Fruit fly (Drosophila melanogaster): ENCODE measurements around the gene CG10903.
A peak's percentile ranks its signal among the peaks of the same experiment; 100 is the strongest.
"Not testable (repeated sequence)": the region's sequence is repeated elsewhere in the genome, so short reads cannot be mapped to it uniquely, and the experiment has no call there.

The CG10903 gene

dm6 chr3R:8038927-8039326 is 8.7 kb downstream of the CG10903 start:
- TF ChIP-seq Dif (GFP tag; optimal IDR thresholded peaks at IDR 0.05; ENCODE audit: partially characterized antibody) (no peak), CG32264 (GFP tag; optimal IDR thresholded peaks at IDR 0.05) (no peak), tai (GFP tag; optimal IDR thresholded peaks at IDR 0.05) (no peak), sage (GFP tag; optimal IDR thresholded peaks at IDR 0.05) (no peak), dmrt93B (GFP tag; optimal IDR thresholded peaks at IDR 0.05) (no peak), sv (GFP tag; optimal IDR thresholded peaks at IDR 0.05) (no peak), HLH106 (tag; optimal IDR thresholded peaks at IDR 0.05) (no peak), Rel (GFP tag; optimal IDR thresholded peaks at IDR 0.05) (no peak), Rel (tag; optimal IDR thresholded peaks at IDR 0.05) (no peak)

dm6 chr3R:8040843-8041242 is 10.6 kb downstream of the CG10903 start, which contains the start of gene CG43060:
CG43060 (plus strand) TSS chr3R:8041224.
- TF ChIP-seq foxo (GFP tag; optimal IDR thresholded peaks at IDR 0.05), result peak in 1 of 2 experiments; percentile 27
- TF ChIP-seq h (GFP tag; optimal IDR thresholded peaks at IDR 0.05), result peak; percentile 11
- TF ChIP-seq OdsH (GFP tag; optimal IDR thresholded peaks at IDR 0.05), result peak; percentile 10
- peak; percentile 16 for TF ChIP-seq ey (GFP tag; optimal IDR thresholded peaks at IDR 0.05)
- TF ChIP-seq lola (GFP tag; optimal IDR thresholded peaks at IDR 0.05), result no peak
- TF ChIP-seq fru (GFP tag; optimal IDR thresholded peaks at IDR 0.05), result peak; percentile 16
- TF ChIP-seq Rel (GFP tag; optimal IDR thresholded peaks at IDR 0.05), result no peak
- no peak for TF ChIP-seq Rel (tag; optimal IDR thresholded peaks at IDR 0.05)
- TF ChIP-seq rgr (GFP tag; optimal IDR thresholded peaks at IDR 0.05), result peak; percentile 38

dm6 chr3R:8048867-8049266 is 18.7 kb downstream of the CG10903 start, which contains the start of gene CG43618:
CG43618 (plus strand) TSS chr3R:8049167.
- not testable (repeated sequence) for TF ChIP-seq Dif (GFP tag; optimal IDR thresholded peaks at IDR 0.05; ENCODE audit: partially characterized antibody); psq (GFP tag; optimal IDR thresholded peaks at IDR 0.05); sv (GFP tag; optimal IDR thresholded peaks at IDR 0.05)

- TF ChIP-seq Rel (GFP tag; optimal IDR thresholded peaks at IDR 0.05); Rel (tag; optimal IDR thresholded peaks at IDR 0.05); N (GFP tag; optimal IDR thresholded peaks at IDR 0.05); Myc (optimal IDR thresholded peaks at IDR 0.05): not testable (repeated sequence)
Measured at dm6 chr3R:8049373-8049772, 19.2 kb downstream of the CG10903 start, which contains the start of gene CG43061. CG43061 (plus strand) TSS chr3R:8049673.

dm6 chr3R:8058984-8059383 is 28.8 kb downstream of the CG10903 start, which contains the start of gene mAChR-B:
mAChR-B (plus strand) TSS chr3R:8059284.
- TF ChIP-seq CrebA (GFP tag; optimal IDR thresholded peaks at IDR 0.05; ENCODE audit: borderline replicate concordance), result no peak
- TF ChIP-seq N (GFP tag; optimal IDR thresholded peaks at IDR 0.05), result no peak
- no peak for TF ChIP-seq jim (GFP tag; optimal IDR thresholded peaks at IDR 0.05)
- TF ChIP-seq fru (GFP tag; optimal IDR thresholded peaks at IDR 0.05), result no peak
- TF ChIP-seq foxo (GFP tag; optimal IDR thresholded peaks at IDR 0.05), result no peak
- no peak for TF ChIP-seq Hr78 (GFP tag; optimal IDR thresholded peaks at IDR 0.05)
- TF ChIP-seq Dif (GFP tag; optimal IDR thresholded peaks at IDR 0.05; ENCODE audit: partially characterized antibody), result no peak
- no peak for TF ChIP-seq h (GFP tag; optimal IDR thresholded peaks at IDR 0.05)
- no peak for TF ChIP-seq sage (GFP tag; optimal IDR thresholded peaks at IDR 0.05)
- no peak for TF ChIP-seq Mio (GFP tag; optimal IDR thresholded peaks at IDR 0.05)
- no peak for TF ChIP-seq dl (GFP tag; optimal IDR thresholded peaks at IDR 0.05; ENCODE audit: insufficient read depth in 1 of 2, partially characterized antibody in 2 of 2)
- no peak for TF ChIP-seq ey (GFP tag; optimal IDR thresholded peaks at IDR 0.05)
- TF ChIP-seq Sp1 (GFP tag; optimal IDR thresholded peaks at IDR 0.05), result no peak
- TF ChIP-seq dmrt93B (GFP tag; optimal IDR thresholded peaks at IDR 0.05), result no peak
- no peak for TF ChIP-seq br (GFP tag; optimal IDR thresholded peaks at IDR 0.05)
- no peak for TF ChIP-seq rgr (GFP tag; optimal IDR thresholded peaks at IDR 0.05)
- TF ChIP-seq Hnf4 (GFP tag; optimal IDR thresholded peaks at IDR 0.05), result no peak

dm6 chr3R:8072635-8073034 is 42.4 kb downstream of the CG10903 start:
- TF ChIP-seq Myc (optimal IDR thresholded peaks at IDR 0.05) (no peak), dsf (GFP tag; optimal IDR thresholded peaks at IDR 0.05; ENCODE audit: borderline replicate concordance) (no peak), HLH106 (tag; optimal IDR thresholded peaks at IDR 0.05) (no peak), usp (GFP tag; optimal IDR thresholded peaks at IDR 0.05) (no peak), ey (GFP tag; optimal IDR thresholded peaks at IDR 0.05) (peak; percentile 15), Mio (GFP tag; optimal IDR thresholded peaks at IDR 0.05) (no peak), sv (GFP tag; optimal IDR thresholded peaks at IDR 0.05) (peak; percentile 7), Hnf4 (GFP tag; optimal IDR thresholded peaks at IDR 0.05) (no peak), dmrt93B (GFP tag; optimal IDR thresholded peaks at IDR 0.05) (no peak), tai (GFP tag; optimal IDR thresholded peaks at IDR 0.05) (no peak), CG9705 (GFP tag; optimal IDR thresholded peaks at IDR 0.05) (no peak), sage (GFP tag; optimal IDR thresholded peaks at IDR 0.05) (no peak), brk (GFP tag; optimal IDR thresholded peaks at IDR 0.05) (no peak), fru (GFP tag; optimal IDR thresholded peaks at IDR 0.05) (no peak), CG32264 (GFP tag; optimal IDR thresholded peaks at IDR 0.05) (no peak), h (GFP tag; optimal IDR thresholded peaks at IDR 0.05) (peak; percentile 11), Vsx2 (GFP tag; optimal IDR thresholded peaks at IDR 0.05; ENCODE audit: partially characterized antibody) (no peak)
